Worm (Caenorhabditis elegans) whole organism, L4 larva: ENCODE measurements around the gene F48F7.6.

ENCODE experiments used
- cey-2 ChIP-seq: sonication (generic microtip); optimal IDR thresholded peaks from 3 replicates; lab custom pipeline; 2017; ENCODE audit warnings: missing genetic modification characterization, mild to moderate bottlenecking, missing compliant biosample characterization, antibody characterized with exemption, borderline replicate concordance; ENCODE audit not compliant: insufficient read depth
- dve-1 ChIP-seq: sonication (generic microtip); optimal IDR thresholded peaks from 2 replicates; lab custom pipeline; 2017; ENCODE audit warnings: antibody characterized with exemption, mild to moderate bottlenecking, missing genetic modification characterization, missing compliant biosample characterization; ENCODE audit not compliant: insufficient read depth
- hlh-11 ChIP-seq: fragments of 200-800 bp; sonication (Bioruptor generic); optimal IDR thresholded peaks from 2 replicates; lab custom pipeline; 2018; ENCODE audit warnings: mild to moderate bottlenecking, missing genetic modification characterization, missing compliant biosample characterization
- nhr-76 ChIP-seq: fragments of 150-350 bp; optimal IDR thresholded peaks from 2 replicates; lab custom pipeline; 2014; ENCODE audit warnings: missing biosample characterization, missing genetic modification characterization

- no peak for TF ChIP-seq nhr-76
- TF ChIP-seq dve-1 (tag; lab: Kevin White, UChicago): no peak
- TF ChIP-seq cey-2 (tag; lab: Kevin White, UChicago): no peak
- no peak for TF ChIP-seq hlh-11 (tag; lab: Kevin White, UChicago)
Observed at ce11 chrX:13958451-13958850, 19.2 kb upstream of the F48F7.6 start.
